Fruit fly (Drosophila melanogaster) whole organism, pupa: ENCODE measurements around the gene kni.

Experiments
- CG10348 ChIP-seq: fragments of 200-800 bp; sonication (Bioruptor generic); IDR thresholded peaks from 2 replicates; pipeline ENCODE4 v1.3.6; 2022; ENCODE audit warnings: missing biosample characterization, missing genetic modification characterization
- CG13204 ChIP-seq: fragments of 200-800 bp; sonication (Bioruptor generic); optimal IDR thresholded peaks from 2 replicates; lab custom pipeline; 2018; ENCODE audit warnings: missing biosample characterization, mild to moderate bottlenecking, missing genetic modification characterization, moderate library complexity

dm6 chr3L:20730323-20731238 is 35.4 kb upstream of the kni start, which contains the start of gene CG13252:
- TF ChIP-seq CG13204 (no peak), CG10348 (GFP tag; lab: Robert Waterston, UW) (no peak)
